Fruit fly (Drosophila melanogaster) whole organism, pupa: Measurements from ENCODE around the gene CG3552.
A peak's percentile ranks its signal among the peaks of the same experiment; 100 is the strongest.

Source experiments
- CG10348 ChIP-seq: fragments of 200-800 bp; sonication (Bioruptor generic); IDR thresholded peaks from 2 replicates; pipeline ENCODE4 v1.3.6; 2022; ENCODE audit warnings: missing biosample characterization, missing genetic modification characterization
- CG12605 ChIP-seq: fragments of 200-800 bp; sonication (Bioruptor generic); IDR thresholded peaks from 2 replicates; pipeline ENCODE4 v1.3.6; 2022; ENCODE audit warnings: missing biosample characterization, missing genetic modification characterization
- CG13204 ChIP-seq: fragments of 200-800 bp; sonication (Bioruptor generic); optimal IDR thresholded peaks from 2 replicates; lab custom pipeline; 2018; ENCODE audit warnings: missing biosample characterization, mild to moderate bottlenecking, missing genetic modification characterization, moderate library complexity
- CG14655 ChIP-seq: fragments of 200-800 bp; sonication (Bioruptor generic); optimal IDR thresholded peaks from 3 replicates; lab custom pipeline; 2017; ENCODE audit warnings: mild to moderate bottlenecking, missing biosample characterization, missing genetic modification reagents, missing genetic modification characterization
- CG15710 ChIP-seq: fragments of 200-800 bp; sonication (Bioruptor generic); optimal IDR thresholded peaks from 2 replicates; lab custom pipeline; 2018; ENCODE audit warnings: missing biosample characterization, mild to moderate bottlenecking, missing genetic modification characterization, moderate library complexity
- CG17806 ChIP-seq: fragments of 200-800 bp; sonication (Bioruptor generic); optimal IDR thresholded peaks from 2 replicates; lab custom pipeline; 2018; ENCODE audit warnings: missing biosample characterization, mild to moderate bottlenecking, missing genetic modification characterization, moderate library complexity
- CG32121 ChIP-seq: fragments of 200-800 bp; sonication (Bioruptor generic); IDR thresholded peaks from 2 replicates; pipeline ENCODE4 v1.3.6; 2022; ENCODE audit warnings: missing biosample characterization, missing genetic modification characterization
- CG34367 ChIP-seq: fragments of 200-800 bp; sonication (Bioruptor generic); optimal IDR thresholded peaks from 2 replicates; lab custom pipeline; 2018; ENCODE audit warnings: missing biosample characterization, mild to moderate bottlenecking, missing genetic modification characterization
- CG4496 ChIP-seq: fragments of 200-800 bp; sonication (Bioruptor generic); IDR thresholded peaks from 3 replicates; pipeline ENCODE4 v1.3.6; 2022; ENCODE audit warnings: missing biosample characterization, missing genetic modification characterization
- CG8159 ChIP-seq: fragments of 200-800 bp; sonication (Bioruptor generic); optimal IDR thresholded peaks from 3 replicates; lab custom pipeline; 2018; ENCODE audit warnings: missing biosample characterization, mild to moderate bottlenecking, missing genetic modification characterization, moderate library complexity
- CG8301 ChIP-seq: fragments of 200-800 bp; sonication (Bioruptor generic); optimal IDR thresholded peaks from 2 replicates; lab custom pipeline; 2018; ENCODE audit warnings: missing biosample characterization, mild to moderate bottlenecking, missing genetic modification characterization
- CG9948 ChIP-seq: fragments of 200-800 bp; sonication (Bioruptor generic); optimal IDR thresholded peaks from 2 replicates; lab custom pipeline; 2018; ENCODE audit warnings: missing biosample characterization, mild to moderate bottlenecking, missing genetic modification characterization, moderate library complexity
- D1 ChIP-seq: fragments of 200-800 bp; sonication (Bioruptor generic); optimal IDR thresholded peaks from 2 replicates; lab custom pipeline; 2018; ENCODE audit warnings: missing biosample characterization, mild to moderate bottlenecking, missing genetic modification characterization, moderate library complexity
- EcR ChIP-seq: fragments of 200-800 bp; sonication (Bioruptor generic); optimal IDR thresholded peaks from 3 replicates; lab custom pipeline; 2019; ENCODE audit warnings: missing biosample characterization, missing genetic modification characterization, mild to moderate bottlenecking, moderate library complexity, missing genetic modification reagents
- Ets98B ChIP-seq: fragments of 200-800 bp; sonication (Bioruptor generic); IDR thresholded peaks from 2 replicates; pipeline ENCODE4 v1.3.6; 2022; ENCODE audit warnings: missing biosample characterization, missing genetic modification characterization
- Pif1A ChIP-seq: fragments of 200-800 bp; sonication (Bioruptor generic); optimal IDR thresholded peaks from 3 replicates; lab custom pipeline; 2016; ENCODE audit warnings: missing biosample characterization, missing genetic modification characterization
- Pif1B ChIP-seq: fragments of 200-800 bp; sonication (Bioruptor generic); optimal IDR thresholded peaks from 3 replicates; lab custom pipeline; 2016; ENCODE audit warnings: missing biosample characterization, missing genetic modification characterization
- Snoo ChIP-seq: fragments of 200-800 bp; sonication (Bioruptor generic); optimal IDR thresholded peaks from 3 replicates; lab custom pipeline; 2017; ENCODE audit warnings: missing biosample characterization, mild to moderate bottlenecking, missing genetic modification characterization, inconsistent platforms
- fd96Ca ChIP-seq: fragments of 200-800 bp; sonication (Bioruptor generic); IDR thresholded peaks from 3 replicates; pipeline ENCODE4 v1.3.6; 2022; ENCODE audit warnings: missing biosample characterization, missing genetic modification characterization
- gl ChIP-seq: fragments of 200-800 bp; sonication (Bioruptor generic); optimal IDR thresholded peaks from 2 replicates; lab custom pipeline; 2018; ENCODE audit warnings: missing biosample characterization, mild to moderate bottlenecking, missing genetic modification characterization
- rn ChIP-seq: fragments of 200-800 bp; sonication (Bioruptor generic); IDR thresholded peaks from 2 replicates; pipeline ENCODE4 v1.3.6; 2022; ENCODE audit warnings: missing biosample characterization, missing genetic modification characterization

The CG3552 gene

DNA sequence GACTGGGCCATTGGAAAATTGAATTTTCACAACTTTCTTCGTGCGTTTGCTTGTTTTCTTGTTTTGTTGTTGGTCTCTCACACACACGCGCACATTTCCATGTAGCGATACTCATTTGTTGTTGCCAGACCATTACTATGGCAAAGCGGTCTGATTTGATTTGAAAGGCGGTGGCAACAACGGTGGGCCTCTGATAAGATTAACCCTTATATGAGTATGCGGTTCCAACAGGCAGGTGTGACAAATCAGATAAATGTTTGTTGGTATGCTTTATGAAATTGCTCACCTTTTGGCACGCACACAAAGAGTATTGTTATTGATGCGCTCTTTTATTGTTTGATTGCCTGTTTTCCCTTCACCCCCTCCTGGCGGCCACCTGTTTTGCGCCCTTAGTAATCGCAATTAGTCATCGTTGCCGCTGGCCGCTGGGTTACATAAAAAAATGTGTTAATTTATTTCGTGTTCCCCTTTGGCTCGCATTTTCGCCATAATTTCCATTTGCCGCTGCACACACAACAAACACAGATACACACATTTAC is 8.8 kb upstream of the CG3552 start:
- TF ChIP-seq CG14655 (GFP tag; lab: Kevin White, UChicago): no peak
- no peak for TF ChIP-seq CG10348 (GFP tag; lab: Robert Waterston, UW)
- no peak for TF ChIP-seq CG8159 (tag; lab: Kevin White, UChicago)
- TF ChIP-seq CG17806 (tag; lab: Kevin White, UChicago): no peak
- TF ChIP-seq CG13204: no peak
- 0 out of 3 replicates have a peak, but pooled peaks have one; percentile 27 for TF ChIP-seq fd96Ca (GFP tag; lab: Robert Waterston, UW)
- no peak for TF ChIP-seq CG8301
- TF ChIP-seq CG32121: 0 out of 2 replicates have a peak, but pooled peaks have one; percentile 7
- TF ChIP-seq CG34367 (tag; lab: Kevin White, UChicago): no peak
- TF ChIP-seq rn (GFP tag; lab: Robert Waterston, UW): no peak
- 0 out of 3 replicates have a peak, but pooled peaks have one; percentile 37 for TF ChIP-seq CG4496 (GFP tag; lab: Robert Waterston, UW)
- TF ChIP-seq Snoo: no peak
- no peak for TF ChIP-seq CG15710 (tag; lab: Kevin White, UChicago)
- TF ChIP-seq CG12605 (GFP tag; lab: Robert Waterston, UW): peak; percentile 23; the same call in 1 of the 2 replicates
- peak; percentile 5; the same call in 1 of the 2 replicates for TF ChIP-seq Ets98B
- no peak for TF ChIP-seq EcR

DNA sequence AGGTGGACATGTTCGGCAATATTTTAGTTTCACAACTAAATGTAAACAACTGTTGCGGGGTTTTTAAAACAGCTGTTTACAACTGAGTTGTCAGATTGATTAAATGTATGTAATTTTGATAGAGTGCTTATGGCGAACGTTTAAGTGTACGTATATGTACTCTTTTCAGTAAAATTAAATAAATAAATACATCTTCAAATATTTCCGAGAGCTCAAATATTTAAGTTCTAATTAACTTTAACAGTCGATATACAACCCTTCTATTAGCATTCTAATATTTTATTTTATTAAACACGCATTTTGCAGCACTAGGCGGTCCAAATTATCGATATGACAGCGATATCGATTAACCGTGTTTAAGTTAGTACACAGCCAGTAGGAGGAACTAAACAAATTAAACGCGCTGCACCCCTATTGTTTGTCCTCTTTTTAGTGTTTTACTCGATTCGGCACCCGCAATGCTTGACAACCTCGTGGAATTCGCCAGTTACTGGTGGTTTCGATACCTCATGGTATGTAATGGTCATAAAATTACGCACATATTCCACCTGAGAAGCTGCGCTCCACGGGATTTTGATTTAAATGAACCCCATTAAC is 4.5 kb upstream of the CG3552 start, which contains the start of the genes CG3448 and ghi:
Gene CG3448 (minus strand): TSS at position 51 of the 597 bp plus-strand sequence.
Gene ghi (plus strand): TSS at position 355 of the 597 bp plus-strand sequence.
- TF ChIP-seq CG4496 (GFP tag; lab: Robert Waterston, UW) (peak; percentile 68; the same call in 2 of the 3 replicates), Snoo (peak; percentile 46), CG17806 (tag; lab: Kevin White, UChicago) (peak; percentile 52), CG8301 (peak; percentile 45), Ets98B (peak; percentile 51), CG32121 (peak; percentile 51; the same call in 1 of the 2 replicates), Pif1B (GFP tag; lab: Kevin White, UChicago) (peak; percentile 50), CG9948 (peak; percentile 44), gl (tag; lab: Kevin White, UChicago) (peak; percentile 22), rn (GFP tag; lab: Robert Waterston, UW) (0 out of 2 replicates have a peak, but pooled peaks have one; percentile 11), D1 (tag; lab: Kevin White, UChicago) (no peak), CG8159 (tag; lab: Kevin White, UChicago) (peak; percentile 67), CG14655 (GFP tag; lab: Kevin White, UChicago) (no peak), CG10348 (GFP tag; lab: Robert Waterston, UW) (no peak), CG34367 (tag; lab: Kevin White, UChicago) (no peak), CG13204 (no peak), fd96Ca (GFP tag; lab: Robert Waterston, UW) (no peak), CG15710 (tag; lab: Kevin White, UChicago) (peak; percentile 20), Pif1A (GFP tag; lab: Kevin White, UChicago) (peak; percentile 62)

DNA sequence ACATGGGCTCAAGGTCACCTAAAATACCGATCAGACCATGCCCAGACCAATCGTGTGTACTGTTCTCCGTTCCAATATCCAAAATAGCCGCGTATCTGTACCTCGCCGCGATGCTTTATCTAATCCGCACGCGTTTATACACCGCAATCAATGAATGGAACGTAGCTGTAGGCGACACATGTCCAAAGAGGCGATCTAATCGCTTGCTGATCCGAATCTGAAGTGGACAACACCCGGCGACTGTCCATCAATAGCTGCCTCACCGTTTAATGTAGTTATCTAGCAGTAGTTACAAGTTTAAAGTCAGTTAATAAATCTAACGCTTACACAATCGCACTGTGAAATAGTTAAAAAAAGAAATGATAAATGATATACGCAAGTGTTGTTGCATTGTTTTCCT is 3.7 kb upstream of the CG3552 start:
- TF ChIP-seq Ets98B: no peak
- no peak for TF ChIP-seq gl (tag; lab: Kevin White, UChicago)
- TF ChIP-seq CG4496 (GFP tag; lab: Robert Waterston, UW): 0 out of 3 replicates have a peak, but pooled peaks have one; percentile 6
- TF ChIP-seq CG8301: no peak
- TF ChIP-seq, all 21 proteins: peak for 1

DNA sequence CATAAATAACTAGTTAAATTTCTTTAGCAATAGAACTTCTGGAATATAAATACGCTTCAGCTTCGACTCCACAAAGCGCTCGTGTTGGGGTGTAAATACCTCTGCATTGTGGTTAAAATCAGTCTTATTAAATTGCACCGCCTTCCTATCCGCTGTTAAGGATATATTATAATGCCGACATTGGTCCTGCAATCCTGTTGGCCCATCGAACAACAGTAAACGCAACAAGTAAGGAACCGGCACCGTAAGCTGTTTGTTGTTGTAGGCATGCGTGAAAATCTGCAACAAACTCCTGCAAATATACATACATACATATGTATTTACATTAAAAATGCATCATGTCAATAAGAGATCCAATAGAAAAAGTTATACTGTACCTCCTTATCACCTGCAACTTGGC is 271 bp downstream of the CG3552 start:
- TF ChIP-seq CG4496 (GFP tag; lab: Robert Waterston, UW) (no peak), CG8159 (tag; lab: Kevin White, UChicago) (no peak), gl (tag; lab: Kevin White, UChicago) (no peak), Pif1A (GFP tag; lab: Kevin White, UChicago) (no peak), Snoo (no peak), Ets98B (no peak), EcR (no peak), CG12605 (GFP tag; lab: Robert Waterston, UW) (no peak), CG32121 (no peak), CG13204 (no peak)

DNA sequence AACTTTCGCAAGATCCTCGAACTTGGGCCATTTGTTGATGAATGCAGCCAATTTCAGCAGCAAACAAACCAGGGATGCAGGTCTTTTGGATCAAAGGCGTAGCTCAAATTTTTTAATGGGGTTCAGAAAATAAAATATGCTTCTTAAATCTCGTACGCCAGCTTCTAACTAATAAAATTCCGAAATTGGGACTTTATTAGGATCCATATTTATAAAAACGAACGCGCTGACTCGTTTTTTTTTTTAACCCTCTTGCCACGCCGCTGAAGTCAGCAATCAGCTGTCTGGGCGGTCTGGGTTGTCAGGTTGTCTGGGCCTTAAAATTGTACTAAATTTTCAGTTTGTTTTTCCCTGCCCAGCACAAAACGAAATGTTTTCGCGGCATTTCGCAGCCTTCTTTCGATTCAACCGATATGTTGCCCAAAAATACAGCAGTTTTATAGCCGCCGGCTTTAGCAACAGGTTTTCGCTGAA is 1.5 kb downstream of the CG3552 start, which contains the start of gene CG3437:
Gene CG3437 (minus strand): TSS at position 51 of the 474 bp plus-strand sequence.
- TF ChIP-seq CG13204 (peak; percentile 98), gl (tag; lab: Kevin White, UChicago) (peak; percentile 98), CG12605 (GFP tag; lab: Robert Waterston, UW) (peak; percentile 100), CG32121 (peak; percentile 100), Snoo (peak; percentile 99), CG34367 (tag; lab: Kevin White, UChicago) (peak; percentile 99), rn (GFP tag; lab: Robert Waterston, UW) (peak; percentile 100), D1 (tag; lab: Kevin White, UChicago) (no peak), CG10348 (GFP tag; lab: Robert Waterston, UW) (peak; percentile 99), CG14655 (GFP tag; lab: Kevin White, UChicago) (peak; percentile 100), CG8159 (tag; lab: Kevin White, UChicago) (peak; percentile 99), Pif1B (GFP tag; lab: Kevin White, UChicago) (peak; percentile 99), Pif1A (GFP tag; lab: Kevin White, UChicago) (peak; percentile 100), CG15710 (tag; lab: Kevin White, UChicago) (peak; percentile 100), CG8301 (peak; percentile 100), fd96Ca (GFP tag; lab: Robert Waterston, UW) (peak; percentile 100), EcR (peak; percentile 56), CG17806 (tag; lab: Kevin White, UChicago) (peak; percentile 99), CG4496 (GFP tag; lab: Robert Waterston, UW) (peak; percentile 100), CG9948 (peak; percentile 100), Ets98B (peak; percentile 100)
